Fruit fly (Drosophila melanogaster) Kc167 (cell line): ENCODE results near the gene CG5177.

ENCODE experiments used
- Myc ChIP-seq: fragments of >200 bp; optimal IDR thresholded peaks from 2 replicates; lab custom pipeline; 2017; ENCODE audit warnings: missing external identifiers
- Sin3A ChIP-seq: fragments of >200 bp; optimal IDR thresholded peaks from 2 replicates; lab custom pipeline; 2018; ENCODE audit warnings: missing external identifiers
- h ChIP-seq: fragments of >200 bp; optimal IDR thresholded peaks from 3 replicates; lab custom pipeline; 2018; ENCODE audit warnings: missing external identifiers
- insv ChIP-seq: fragments of >200 bp; optimal IDR thresholded peaks from 3 replicates; lab custom pipeline; 2018; ENCODE audit warnings: missing external identifiers
- psq ChIP-seq: fragments of >200 bp; optimal IDR thresholded peaks from 2 replicates; lab custom pipeline; 2017; ENCODE audit warnings: missing external identifiers
- ttk ChIP-seq: sonication (Bioruptor generic); optimal IDR thresholded peaks from 2 replicates; lab custom pipeline; 2017; ENCODE audit warnings: missing external identifiers

DNA sequence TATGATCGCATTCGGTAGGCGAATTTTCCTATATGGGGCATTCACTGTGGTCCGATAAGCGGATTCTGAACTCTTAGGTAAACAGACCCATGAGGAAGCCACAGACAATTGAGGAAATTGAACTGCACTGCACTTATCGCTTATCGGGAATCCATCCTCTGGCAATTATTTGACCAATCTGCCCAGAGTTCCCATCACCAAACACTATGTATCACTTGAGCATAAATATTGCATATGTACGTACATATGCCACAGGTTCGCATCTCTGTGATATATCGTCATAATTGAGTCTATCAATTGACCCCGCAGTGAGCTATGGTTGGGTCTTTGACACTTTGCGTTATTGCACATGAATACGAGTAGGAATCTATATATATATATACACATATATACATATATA, 43.3 kb downstream of the CG5177 start:
- TF ChIP-seq Myc: no peak
- no peak for TF ChIP-seq insv (lab: Kevin White, UChicago)
- no peak for TF ChIP-seq psq (lab: Kevin White, UChicago)
- TF ChIP-seq h (lab: Kevin White, UChicago): no peak
- no peak for TF ChIP-seq ttk (lab: Kevin White, UChicago)
- no peak for TF ChIP-seq Sin3A
